Fruit fly (Drosophila melanogaster) whole organism, embryonic: ENCODE results near the gene Girdin.

Experiments
- Antp ChIP-seq: fragments of 200-800 bp; sonication (Bioruptor generic); optimal IDR thresholded peaks from 3 replicates; lab custom pipeline; 2016; ENCODE audit warnings: missing biosample characterization, missing genetic modification characterization
- Awh ChIP-seq: fragments of 200-800 bp; sonication (Bioruptor generic); IDR thresholded peaks from 2 replicates; pipeline ENCODE4, ENCODE4 v1.3.6; 2022; ENCODE audit warnings: missing biosample characterization, missing genetic modification characterization
- CG10321 ChIP-seq: fragments of 200-800 bp; sonication (Bioruptor generic); IDR thresholded peaks from 2 replicates; pipeline ENCODE4 v1.3.6; 2022; ENCODE audit warnings: missing biosample characterization, missing genetic modification characterization
- CG10366 ChIP-seq: fragments of 200-800 bp; sonication (Bioruptor generic); IDR thresholded peaks from 2 replicates; pipeline ENCODE4 v1.3.6; 2022; ENCODE audit warnings: missing biosample characterization, missing genetic modification characterization
- CG11085 ChIP-seq: fragments of 200-800 bp; sonication (Bioruptor generic); IDR thresholded peaks from 2 replicates; pipeline ENCODE4 v1.3.6; 2022; ENCODE audit warnings: missing biosample characterization, missing genetic modification characterization
- CG12219 ChIP-seq: fragments of 200-800 bp; sonication (Bioruptor generic); optimal IDR thresholded peaks from 3 replicates; lab custom pipeline; 2018; ENCODE audit warnings: missing biosample characterization, mild to moderate bottlenecking, missing genetic modification characterization
- CG12659 ChIP-seq: fragments of 200-800 bp; sonication (Bioruptor generic); optimal IDR thresholded peaks from 3 replicates; lab custom pipeline; 2017; ENCODE audit warnings: mild to moderate bottlenecking, missing biosample characterization, missing genetic modification reagents, missing genetic modification characterization
- CG14050 ChIP-seq: fragments of 200-800 bp; sonication (Bioruptor generic); IDR thresholded peaks from 3 replicates; pipeline ENCODE4 v1.3.6; 2022; ENCODE audit warnings: missing biosample characterization, missing genetic modification characterization
- CG14965 ChIP-seq: fragments of 200-800 bp; sonication (Bioruptor generic); optimal IDR thresholded peaks from 2 replicates; lab custom pipeline; 2016; ENCODE audit warnings: missing biosample characterization, missing genetic modification characterization, borderline replicate concordance
- CG17328 ChIP-seq: fragments of 200-800 bp; sonication (Bioruptor generic); IDR thresholded peaks from 2 replicates; pipeline ENCODE4 v1.3.6; 2022; ENCODE audit warnings: missing biosample characterization, missing genetic modification characterization
- CG1792 ChIP-seq: fragments of 200-800 bp; sonication (Bioruptor generic); optimal IDR thresholded peaks from 2 replicates; lab custom pipeline; 2016; ENCODE audit warnings: missing biosample characterization, missing genetic modification characterization
- CG2875 ChIP-seq: fragments of 200-800 bp; sonication (Bioruptor generic); optimal IDR thresholded peaks from 2 replicates; lab custom pipeline; 2017; ENCODE audit warnings: missing biosample characterization, mild to moderate bottlenecking, missing genetic modification characterization, missing genetic modification reagents
- CG34224 ChIP-seq: fragments of 200-800 bp; sonication (Bioruptor generic); IDR thresholded peaks from 3 replicates; pipeline ENCODE4 v1.3.6; 2022; ENCODE audit warnings: missing biosample characterization, missing genetic modification characterization; ENCODE audit not compliant: partially characterized antibody
- CG4854 ChIP-seq: fragments of 200-800 bp; sonication (Bioruptor generic); optimal IDR thresholded peaks from 2 replicates; lab custom pipeline; 2016; ENCODE audit warnings: missing biosample characterization, missing genetic modification characterization, inconsistent platforms
- CG6654 ChIP-seq: fragments of 200-800 bp; sonication (Bioruptor generic); optimal IDR thresholded peaks from 2 replicates; lab custom pipeline; 2017; ENCODE audit warnings: missing biosample characterization, mild to moderate bottlenecking, missing genetic modification characterization
- CG7271 ChIP-seq: fragments of 200-800 bp; sonication (Bioruptor generic); optimal IDR thresholded peaks from 2 replicates; lab custom pipeline; 2018; ENCODE audit warnings: missing biosample characterization, mild to moderate bottlenecking, missing genetic modification characterization, moderate library complexity
- CG8924 ChIP-seq: fragments of 200-800 bp; optimal IDR thresholded peaks from 3 replicates; lab custom pipeline; 2019; ENCODE audit warnings: missing biosample characterization, mild to moderate bottlenecking, missing genetic modification characterization, moderate library complexity
- CG9437 ChIP-seq: fragments of 200-800 bp; sonication (Bioruptor generic); optimal IDR thresholded peaks from 2 replicates; lab custom pipeline; 2018; ENCODE audit warnings: missing biosample characterization, mild to moderate bottlenecking, missing genetic modification characterization
- CG9797 ChIP-seq: fragments of 200-800 bp; sonication (Bioruptor generic); optimal IDR thresholded peaks from 3 replicates; lab custom pipeline; 2018; ENCODE audit warnings: missing biosample characterization, mild to moderate bottlenecking, missing genetic modification characterization
- Doc2 ChIP-seq: fragments of 200-800 bp; sonication (Bioruptor generic); IDR thresholded peaks from 2 replicates; pipeline ENCODE4 v1.3.6; 2022; ENCODE audit warnings: missing biosample characterization, missing genetic modification characterization
- Dp ChIP-seq: fragments of 200-800 bp; sonication (Bioruptor generic); optimal IDR thresholded peaks from 2 replicates; lab custom pipeline; 2018; ENCODE audit warnings: missing biosample characterization, mild to moderate bottlenecking, missing genetic modification characterization, moderate library complexity
- Ets65A ChIP-seq: fragments of 200-800 bp; sonication (Bioruptor generic); peaks from one replicate; lab custom pipeline; 2016; ENCODE audit warnings: missing biosample characterization, missing genetic modification characterization
- Fer3 ChIP-seq: fragments of 200-800 bp; sonication (Bioruptor generic); optimal IDR thresholded peaks from 2 replicates; lab custom pipeline; 2018; ENCODE audit warnings: missing biosample characterization, mild to moderate bottlenecking, missing genetic modification characterization, moderate library complexity
- Gsc ChIP-seq: fragments of 200-800 bp; sonication (Bioruptor generic); IDR thresholded peaks from 2 replicates; pipeline ENCODE4 v1.3.6; 2022; ENCODE audit warnings: missing biosample characterization, missing genetic modification characterization
- Hey ChIP-seq: fragments of 200-800 bp; sonication (Bioruptor generic); optimal IDR thresholded peaks from 3 replicates; lab custom pipeline; 2018; ENCODE audit warnings: missing biosample characterization, mild to moderate bottlenecking, missing genetic modification characterization
- Hmx ChIP-seq: fragments of 200-800 bp; sonication (Bioruptor generic); optimal IDR thresholded peaks from 2 replicates; lab custom pipeline; 2016; ENCODE audit warnings: missing biosample characterization, missing genetic modification characterization
- MBD-R2 ChIP-seq: fragments of 200-800 bp; sonication (Bioruptor generic); IDR thresholded peaks from 2 replicates; pipeline ENCODE4 v1.3.6; 2022; ENCODE audit warnings: missing biosample characterization, missing genetic modification characterization
- Max ChIP-seq: fragments of 200-800 bp; sonication (Bioruptor generic); optimal IDR thresholded peaks from 2 replicates; lab custom pipeline; 2016; ENCODE audit warnings: missing biosample characterization, mild to moderate bottlenecking, missing genetic modification characterization
- Myb ChIP-seq: fragments of 200-800 bp; sonication (Bioruptor generic); optimal IDR thresholded peaks from 2 replicates; lab custom pipeline; 2016; ENCODE audit warnings: missing biosample characterization, missing genetic modification characterization
- NfI ChIP-seq: fragments of 200-800 bp; sonication (Bioruptor generic); optimal IDR thresholded peaks from 3 replicates; lab custom pipeline; 2018; ENCODE audit warnings: missing biosample characterization, mild to moderate bottlenecking, missing genetic modification characterization, moderate library complexity
- Opbp ChIP-seq: fragments of 200-800 bp; sonication (Bioruptor generic); IDR thresholded peaks from 3 replicates; pipeline ENCODE4 v1.3.6; 2022; ENCODE audit warnings: missing biosample characterization, missing genetic modification characterization; ENCODE audit not compliant: partially characterized antibody
- Sry-β ChIP-seq: fragments of 200-800 bp; sonication (Bioruptor generic); optimal IDR thresholded peaks from 2 replicates; lab custom pipeline; 2018; ENCODE audit warnings: missing biosample characterization, mild to moderate bottlenecking, missing genetic modification characterization, moderate library complexity
- Taf1 ChIP-seq: fragments of 200-800 bp; sonication (Bioruptor generic); IDR thresholded peaks from 2 replicates; pipeline ENCODE4 v1.3.6; 2022; ENCODE audit warnings: missing biosample characterization, missing genetic modification characterization
- Usf ChIP-seq: fragments of 200-800 bp; sonication (Bioruptor generic); optimal IDR thresholded peaks from 2 replicates; lab custom pipeline; 2017; ENCODE audit warnings: missing genotype, missing biosample characterization, missing genetic modification characterization
- ase ChIP-seq: fragments of 200-800 bp; sonication (Bioruptor generic); IDR thresholded peaks from 3 replicates; pipeline ENCODE4 v1.3.6; 2022; ENCODE audit warnings: missing biosample characterization, missing genetic modification characterization
- az2 ChIP-seq: fragments of 200-800 bp; sonication (Bioruptor generic); optimal IDR thresholded peaks from 3 replicates; lab custom pipeline; 2016; ENCODE audit warnings: missing biosample characterization, missing genetic modification characterization
- btn ChIP-seq: fragments of 200-800 bp; sonication (Bioruptor generic); optimal IDR thresholded peaks from 2 replicates; lab custom pipeline; 2016; ENCODE audit warnings: missing biosample characterization, missing genetic modification characterization
- chinmo ChIP-seq: fragments of 200-800 bp; sonication (Bioruptor generic); IDR thresholded peaks from 4 replicates; pipeline ENCODE4 v1.3.6; 2022; ENCODE audit warnings: missing biosample characterization, missing genetic modification characterization; ENCODE audit not compliant: partially characterized antibody
- eyg ChIP-seq: fragments of 200-800 bp; sonication (Bioruptor generic); optimal IDR thresholded peaks from 3 replicates; lab custom pipeline; 2016; ENCODE audit warnings: missing biosample characterization, missing genetic modification characterization
- fru ChIP-seq: fragments of >200 bp; optimal IDR thresholded peaks from 2 replicates; lab custom pipeline; 2017
- gsb-n ChIP-seq: fragments of 200-800 bp; sonication (Bioruptor generic); optimal IDR thresholded peaks from 3 replicates; lab custom pipeline; 2018; ENCODE audit warnings: missing biosample characterization, mild to moderate bottlenecking, missing genetic modification characterization
- hkb ChIP-seq, 2 experiments: fragments of 200-800 bp in 1 of 2; fragments of >200 bp in 1 of 2; sonication (Bioruptor generic) in 1 of 2; IDR thresholded peaks in 1 of 2; optimal IDR thresholded peaks in 1 of 2; 2 replicates each; pipeline versions ENCODE4 v1.3.6 to Lab custom; 2017 to 2022; ENCODE audit warnings: missing biosample characterization in 1 of 2, missing genetic modification characterization in 1 of 2
- jing ChIP-seq: fragments of 200-800 bp; sonication (Bioruptor generic); optimal IDR thresholded peaks from 2 replicates; lab custom pipeline; 2018; ENCODE audit warnings: missing biosample characterization, mild to moderate bottlenecking, missing genetic modification characterization
- lilli ChIP-seq: fragments of 200-800 bp; sonication (Bioruptor generic); optimal IDR thresholded peaks from 3 replicates; lab custom pipeline; 2016; ENCODE audit warnings: missing biosample characterization, missing genetic modification characterization
- nom ChIP-seq: fragments of 200-800 bp; sonication (Bioruptor generic); optimal IDR thresholded peaks from 2 replicates; lab custom pipeline; 2017; ENCODE audit warnings: missing biosample characterization, missing genetic modification characterization, mild to moderate bottlenecking, moderate library complexity, missing genetic modification reagents
- row ChIP-seq: fragments of 200-800 bp; sonication (Bioruptor generic); IDR thresholded peaks from 3 replicates; pipeline ENCODE4 v1.3.6; 2022; ENCODE audit warnings: missing biosample characterization, missing genetic modification characterization
- seq ChIP-seq: fragments of 200-800 bp; sonication (Bioruptor generic); IDR thresholded peaks from 2 replicates; pipeline ENCODE4 v1.3.6; 2022; ENCODE audit warnings: missing biosample characterization, missing genetic modification characterization
- tx ChIP-seq: fragments of 200-800 bp; sonication (Bioruptor generic); optimal IDR thresholded peaks from 2 replicates; lab custom pipeline; 2016; ENCODE audit warnings: missing biosample characterization, missing genetic modification characterization
- unc-4 ChIP-seq: fragments of 200-800 bp; sonication (Bioruptor generic); IDR thresholded peaks from 2 replicates; pipeline ENCODE4 v1.3.6; 2022; ENCODE audit warnings: missing biosample characterization, missing genetic modification characterization; ENCODE audit not compliant: partially characterized antibody

The Girdin gene

DNA sequence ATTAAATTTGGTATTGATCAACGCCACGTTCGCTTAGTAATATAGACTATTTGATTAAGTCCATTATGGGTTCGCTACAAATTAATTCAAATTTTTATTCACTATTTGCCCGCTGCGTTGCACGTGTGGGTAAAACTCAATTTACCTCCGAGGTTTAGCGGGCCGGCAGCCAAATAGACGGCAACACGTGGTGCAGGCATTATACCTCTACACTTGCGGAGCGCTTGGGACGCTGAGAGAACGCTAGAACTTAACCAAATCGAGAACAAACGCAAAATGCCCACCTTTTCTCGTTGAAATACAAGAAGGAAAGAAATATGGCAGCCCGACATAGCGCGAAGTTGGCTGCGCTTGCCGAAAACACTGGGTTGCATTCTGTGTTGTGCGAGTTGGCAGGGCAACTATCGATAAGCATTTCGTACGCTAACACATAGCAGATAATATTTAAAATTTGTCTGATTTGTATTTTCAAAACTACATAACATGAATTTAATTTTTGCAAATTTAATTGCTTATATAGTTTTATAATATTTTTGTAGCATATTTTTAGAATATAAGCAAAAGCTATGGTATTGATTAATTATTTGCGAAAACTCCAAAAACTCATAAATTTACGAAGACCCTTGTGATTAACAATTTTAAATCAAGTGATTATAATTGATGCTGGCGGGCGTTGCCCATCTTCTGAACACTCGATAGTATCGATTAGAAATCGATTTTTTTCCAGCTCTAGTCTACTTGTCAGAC, 44.1 kb downstream of the Girdin start, which contains the start of the genes RpL28 and eIF1:
RpL28 (minus strand) TSS at position 318 of the 747 bp plus-strand sequence.
eIF1 (plus strand) TSS at position 699 of the 747 bp plus-strand sequence.
- TF ChIP-seq CG10366 (GFP tag; lab: Robert Waterston, UW) (peak; percentile 87), CG7271 (peak; percentile 95), CG34224 (peak; percentile 69; the same call in 2 of the 3 replicates), btn (GFP tag; lab: Kevin White, UChicago) (peak; percentile 79), CG14965 (GFP tag; lab: Kevin White, UChicago) (peak; percentile 74), Antp (GFP tag; lab: Kevin White, UChicago) (peak; percentile 87), CG9797 (GFP tag; lab: Kevin White, UChicago) (peak; percentile 71), lilli (GFP tag; lab: Kevin White, UChicago) (peak; percentile 91), CG8924 (peak; percentile 81), CG17328 (GFP tag; lab: Robert Waterston, UW) (peak; percentile 91), CG1792 (GFP tag; lab: Kevin White, UChicago) (peak; percentile 81), CG14050 (GFP tag; lab: Robert Waterston, UW) (peak; percentile 85), Doc2 (GFP tag; lab: Robert Waterston, UW) (no peak), Opbp (GFP tag; lab: Robert Waterston, UW) (peak; percentile 99), Gsc (GFP tag; lab: Robert Waterston, UW) (no peak), Max (GFP tag; lab: Kevin White, UChicago) (peak; percentile 94), eyg (GFP tag; lab: Kevin White, UChicago) (peak; percentile 87), az2 (peak; percentile 88), gsb-n (tag; lab: Kevin White, UChicago) (peak; percentile 52), CG12219 (GFP tag; lab: Kevin White, UChicago) (peak; percentile 87), CG11085 (peak; percentile 87), hkb (optimal IDR thresholded peaks at IDR 0.05; lab: Kevin White, UChicago) (no peak), hkb (GFP tag; IDR thresholded peaks at IDR 0.05; lab: Robert Waterston, UW) (peak; percentile 80), nom (GFP tag; lab: Kevin White, UChicago) (peak; percentile 86), Myb (GFP tag; lab: Kevin White, UChicago) (peak; percentile 73), Fer3 (tag; lab: Kevin White, UChicago) (peak; percentile 90), Awh (GFP tag; lab: Robert Waterston, UW) (peak; percentile 86), CG10321 (peak; percentile 73), Dp (GFP tag; lab: Kevin White, UChicago) (peak; percentile 60), Ets65A (GFP tag; lab: Kevin White, UChicago) (peak; percentile 99), CG6654 (GFP tag; lab: Kevin White, UChicago) (peak; percentile 84), Hey (tag; lab: Kevin White, UChicago) (peak; percentile 91), seq (GFP tag; lab: Robert Waterston, UW) (peak; percentile 61; the same call in 1 of the 2 replicates), unc-4 (GFP tag; lab: Robert Waterston, UW) (peak; percentile 81; the same call in 1 of the 2 replicates), tx (peak; percentile 69), ase (peak; percentile 87), row (GFP tag; lab: Robert Waterston, UW) (peak; percentile 87), Hmx (GFP tag; lab: Kevin White, UChicago) (peak; percentile 62), CG2875 (GFP tag; lab: Kevin White, UChicago) (peak; percentile 88), fru (lab: Kevin White, UChicago) (no peak), CG4854 (GFP tag; lab: Kevin White, UChicago) (peak; percentile 85), Usf (peak; percentile 90), MBD-R2 (GFP tag; lab: Robert Waterston, UW) (peak; percentile 43; the same call in 1 of the 2 replicates), CG9437 (GFP tag; lab: Kevin White, UChicago) (peak; percentile 86), CG12659 (GFP tag; lab: Kevin White, UChicago) (peak; percentile 97), Sry-β (GFP tag; lab: Kevin White, UChicago) (peak; percentile 66), Taf1 (GFP tag; lab: Robert Waterston, UW) (peak; percentile 45; the same call in 1 of the 2 replicates), chinmo (GFP tag; lab: Robert Waterston, UW) (0 out of 4 replicates have a peak, but pooled peaks have one; percentile 53), NfI (peak; percentile 98), jing (GFP tag; lab: Kevin White, UChicago) (no peak)
